Fruit fly (Drosophila melanogaster) whole organism, wandering third instar larva: ENCODE results near the gene PTPMT1.

Experiments used
- Hr78 ChIP-seq: fragments of >200 bp; optimal IDR thresholded peaks from 2 replicates; lab custom pipeline; 2017; ENCODE audit warnings: missing biosample characterization, missing genetic modification characterization
- OdsH ChIP-seq: fragments of 200-800 bp; sonication (Bioruptor generic); optimal IDR thresholded peaks from 2 replicates; lab custom pipeline; 2016; ENCODE audit warnings: missing biosample characterization, mild to moderate bottlenecking, missing genetic modification characterization
- br ChIP-seq: fragments of 200-800 bp; sonication (Bioruptor generic); optimal IDR thresholded peaks from 2 replicates; lab custom pipeline; 2016; ENCODE audit warnings: missing biosample characterization, missing genetic modification characterization
- fru ChIP-seq: fragments of 200-800 bp; sonication (Bioruptor generic); optimal IDR thresholded peaks from 3 replicates; lab custom pipeline; 2016; ENCODE audit warnings: missing biosample characterization, mild to moderate bottlenecking, missing genetic modification characterization
- usp ChIP-seq: fragments of >200 bp; optimal IDR thresholded peaks from 2 replicates; lab custom pipeline; 2017; ENCODE audit warnings: missing biosample characterization, missing genetic modification characterization

DNA sequence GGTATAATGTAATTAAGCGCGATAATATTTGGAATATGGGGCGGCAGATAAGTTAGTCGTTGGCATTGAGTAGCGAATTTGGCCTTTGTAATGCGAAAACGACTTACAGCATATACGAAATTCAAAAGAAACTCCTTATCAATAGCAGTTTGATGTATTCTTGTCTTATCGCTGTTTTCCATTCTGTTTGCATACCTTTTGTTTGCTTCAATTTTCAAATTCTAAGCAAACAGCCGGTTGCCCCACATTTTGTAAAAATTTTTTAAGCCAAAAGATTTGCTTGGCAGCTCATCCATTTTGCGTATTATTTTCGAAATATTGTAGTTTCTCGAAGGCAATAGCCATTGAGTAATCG is 25.2 kb downstream of the PTPMT1 start:
- TF ChIP-seq br (GFP tag; lab: Kevin White, UChicago) (no peak), OdsH (GFP tag; lab: Kevin White, UChicago) (no peak), fru (GFP tag; lab: Kevin White, UChicago) (no peak), usp (no peak), Hr78 (GFP tag; lab: Kevin White, UChicago) (no peak)
